Fruit fly (Drosophila melanogaster) whole organism, embryonic: Measurements from ENCODE around the gene CG4025.

Source experiments
- Ada2b ChIP-seq: fragments of 200-800 bp; sonication (Bioruptor generic); IDR thresholded peaks from 2 replicates; pipeline ENCODE4 v1.3.6; 2022; ENCODE audit warnings: missing biosample characterization, missing genetic modification characterization
- Atf6 ChIP-seq: fragments of 200-800 bp; sonication (Bioruptor generic); IDR thresholded peaks from 2 replicates; pipeline ENCODE4 v1.3.6; 2022; ENCODE audit warnings: missing biosample characterization, missing genetic modification characterization
- Bdp1 ChIP-seq: fragments of 200-800 bp; sonication (Bioruptor generic); optimal IDR thresholded peaks from 3 replicates; lab custom pipeline; 2016; ENCODE audit warnings: missing biosample characterization, missing genetic modification characterization
- Bgb ChIP-seq: fragments of 200-800 bp; sonication (Bioruptor generic); IDR thresholded peaks from 2 replicates; pipeline ENCODE4 v1.3.6; 2022; ENCODE audit warnings: missing biosample characterization, missing genetic modification characterization; ENCODE audit not compliant: partially characterized antibody
- CG1024 ChIP-seq: fragments of 200-800 bp; sonication (Bioruptor generic); IDR thresholded peaks from 2 replicates; pipeline ENCODE4 v1.3.6; 2022; ENCODE audit warnings: missing biosample characterization, missing genetic modification characterization
- CG11085 ChIP-seq: fragments of 200-800 bp; sonication (Bioruptor generic); IDR thresholded peaks from 2 replicates; pipeline ENCODE4 v1.3.6; 2022; ENCODE audit warnings: missing biosample characterization, missing genetic modification characterization
- CG11723 ChIP-seq: fragments of 200-800 bp; sonication (Bioruptor generic); optimal IDR thresholded peaks from 2 replicates; lab custom pipeline; 2017; ENCODE audit warnings: missing biosample characterization, mild to moderate bottlenecking, missing genetic modification characterization
- CG1233 ChIP-seq: fragments of 200-800 bp; sonication (Bioruptor generic); optimal IDR thresholded peaks from 4 replicates; lab custom pipeline; 2018; ENCODE audit warnings: missing biosample characterization, mild to moderate bottlenecking, missing genetic modification characterization
- CG13624 ChIP-seq: fragments of 200-800 bp; sonication (Bioruptor generic); optimal IDR thresholded peaks from 2 replicates; lab custom pipeline; 2016; ENCODE audit warnings: missing biosample characterization, missing genetic modification characterization
- CG14710 ChIP-seq: fragments of 200-800 bp; sonication (Bioruptor generic); optimal IDR thresholded peaks from 3 replicates; lab custom pipeline; 2019; ENCODE audit warnings: missing biosample characterization, mild to moderate bottlenecking, missing genetic modification characterization, moderate library complexity
- CG2129 ChIP-seq: fragments of 200-800 bp; sonication (Bioruptor generic); IDR thresholded peaks from 2 replicates; pipeline ENCODE4 v1.3.6; 2022; ENCODE audit warnings: missing biosample characterization, missing genetic modification characterization; ENCODE audit not compliant: partially characterized antibody
- CG2889 ChIP-seq: fragments of 200-800 bp; sonication (Bioruptor generic); IDR thresholded peaks from 3 replicates; pipeline ENCODE4 v1.3.6; 2022; ENCODE audit warnings: missing biosample characterization, missing genetic modification characterization
- CG3163 ChIP-seq: fragments of 200-800 bp; sonication (Bioruptor generic); optimal IDR thresholded peaks from 3 replicates; lab custom pipeline; 2016; ENCODE audit warnings: missing biosample characterization, missing genetic modification characterization
- CG34422 ChIP-seq: fragments of 200-800 bp; sonication (Bioruptor generic); IDR thresholded peaks from 3 replicates; pipeline ENCODE4 v1.3.6; 2022; ENCODE audit warnings: missing biosample characterization, missing genetic modification characterization
- CG3995 ChIP-seq: fragments of 200-800 bp; sonication (Bioruptor generic); optimal IDR thresholded peaks from 3 replicates; lab custom pipeline; 2016; ENCODE audit warnings: missing biosample characterization, missing genetic modification characterization
- CG4328 ChIP-seq: fragments of 200-800 bp; sonication (Bioruptor generic); optimal IDR thresholded peaks from 3 replicates; lab custom pipeline; 2017; ENCODE audit warnings: missing biosample characterization, missing genetic modification reagents, missing genetic modification characterization
- CG7556 ChIP-seq: fragments of 200-800 bp; sonication (Bioruptor generic); optimal IDR thresholded peaks from 2 replicates; lab custom pipeline; 2017; ENCODE audit warnings: missing biosample characterization, mild to moderate bottlenecking, missing genetic modification characterization
- CG8290 ChIP-seq, 3 experiments: fragments of 200-800 bp; sonication (Bioruptor generic); optimal IDR thresholded peaks; 2 replicates each; lab custom pipeline; 2016 to 2019; ENCODE audit warnings: missing biosample characterization in 3 of 3, missing genetic modification characterization in 3 of 3, mild to moderate bottlenecking in 2 of 3, moderate library complexity in 1 of 3
- CG9797 ChIP-seq: fragments of 200-800 bp; sonication (Bioruptor generic); optimal IDR thresholded peaks from 3 replicates; lab custom pipeline; 2018; ENCODE audit warnings: missing biosample characterization, mild to moderate bottlenecking, missing genetic modification characterization
- CkIIα-i1 ChIP-seq: fragments of 200-800 bp; sonication (Bioruptor generic); IDR thresholded peaks from 2 replicates; pipeline ENCODE4 v1.3.6; 2022; ENCODE audit warnings: missing biosample characterization, missing genetic modification characterization
- Fer2 ChIP-seq: fragments of 200-800 bp; sonication (Bioruptor generic); optimal IDR thresholded peaks from 2 replicates; lab custom pipeline; 2018; ENCODE audit warnings: missing biosample characterization, mild to moderate bottlenecking, missing genetic modification characterization, moderate library complexity
- H2.0 ChIP-seq: fragments of 200-800 bp; sonication (Bioruptor generic); IDR thresholded peaks from 2 replicates; pipeline ENCODE4 v1.3.6; 2022; ENCODE audit warnings: missing biosample characterization, missing genetic modification characterization
- Hand ChIP-seq: fragments of 200-800 bp; sonication (Bioruptor generic); optimal IDR thresholded peaks from 2 replicates; lab custom pipeline; 2017; ENCODE audit warnings: mild to moderate bottlenecking, missing biosample characterization, missing genetic modification reagents, missing genetic modification characterization
- MBD-R2 ChIP-seq: fragments of 200-800 bp; sonication (Bioruptor generic); IDR thresholded peaks from 2 replicates; pipeline ENCODE4 v1.3.6; 2022; ENCODE audit warnings: missing biosample characterization, missing genetic modification characterization
- NC2α ChIP-seq: fragments of 200-800 bp; sonication (Bioruptor generic); optimal IDR thresholded peaks from 2 replicates; lab custom pipeline; 2016; ENCODE audit warnings: missing biosample characterization, missing genetic modification characterization
- Nf-YB ChIP-seq: fragments of 200-800 bp; sonication (Bioruptor generic); optimal IDR thresholded peaks from 3 replicates; lab custom pipeline; 2019; ENCODE audit warnings: missing biosample characterization, mild to moderate bottlenecking, missing genetic modification characterization, moderate library complexity
- Nf-YC ChIP-seq: fragments of 200-800 bp; optimal IDR thresholded peaks from 3 replicates; lab custom pipeline; 2019; ENCODE audit warnings: missing biosample characterization, mild to moderate bottlenecking, missing genetic modification characterization, moderate library complexity
- Ptx1 ChIP-seq: fragments of 200-800 bp; sonication (Bioruptor generic); IDR thresholded peaks from 2 replicates; pipeline ENCODE4 v1.3.6; 2022; ENCODE audit warnings: missing biosample characterization, missing genetic modification characterization
- Sry-β ChIP-seq: fragments of 200-800 bp; sonication (Bioruptor generic); optimal IDR thresholded peaks from 2 replicates; lab custom pipeline; 2018; ENCODE audit warnings: missing biosample characterization, mild to moderate bottlenecking, missing genetic modification characterization, moderate library complexity
- TFAM ChIP-seq: fragments of 200-800 bp; sonication (Bioruptor generic); optimal IDR thresholded peaks from 2 replicates; lab custom pipeline; 2017; ENCODE audit warnings: missing biosample characterization, missing genetic modification characterization, inconsistent platforms
- chm ChIP-seq: fragments of 200-800 bp; sonication (Bioruptor generic); IDR thresholded peaks from 2 replicates; pipeline ENCODE4 v1.3.6; 2022; ENCODE audit warnings: missing biosample characterization, missing genetic modification characterization
- crol ChIP-seq: fragments of 200-800 bp; sonication (Bioruptor generic); IDR thresholded peaks from 2 replicates; pipeline ENCODE4 v1.3.6; 2022; ENCODE audit warnings: missing biosample characterization, missing genetic modification characterization
- fd102C ChIP-seq: fragments of 200-800 bp; sonication (Bioruptor generic); optimal IDR thresholded peaks from 2 replicates; lab custom pipeline; 2018; ENCODE audit warnings: missing biosample characterization, mild to moderate bottlenecking, missing genetic modification characterization, moderate library complexity
- gcm2 ChIP-seq: fragments of 200-800 bp; sonication (Bioruptor generic); optimal IDR thresholded peaks from 2 replicates; lab custom pipeline; 2016; ENCODE audit warnings: missing biosample characterization, missing genetic modification characterization
- ham ChIP-seq: fragments of 200-800 bp; sonication (Bioruptor generic); IDR thresholded peaks from 2 replicates; pipeline ENCODE4 v1.3.6; 2022; ENCODE audit warnings: missing biosample characterization, missing genetic modification characterization
- hkb ChIP-seq, 2 experiments: fragments of 200-800 bp in 1 of 2; fragments of >200 bp in 1 of 2; sonication (Bioruptor generic) in 1 of 2; IDR thresholded peaks in 1 of 2; optimal IDR thresholded peaks in 1 of 2; 2 replicates each; pipeline versions ENCODE4 v1.3.6 to Lab custom; 2017 to 2022; ENCODE audit warnings: missing biosample characterization in 1 of 2, missing genetic modification characterization in 1 of 2
- kay ChIP-seq: fragments of 200-800 bp; sonication (Bioruptor generic); optimal IDR thresholded peaks from 2 replicates; lab custom pipeline; 2016; ENCODE audit warnings: missing biosample characterization, missing genetic modification characterization
- ken ChIP-seq: fragments of 200-800 bp; sonication (Bioruptor generic); IDR thresholded peaks from 3 replicates; pipeline ENCODE4 v1.3.6; 2022; ENCODE audit warnings: missing biosample characterization, missing genetic modification characterization
- lilli ChIP-seq: fragments of 200-800 bp; sonication (Bioruptor generic); optimal IDR thresholded peaks from 3 replicates; lab custom pipeline; 2016; ENCODE audit warnings: missing biosample characterization, missing genetic modification characterization
- luna ChIP-seq: fragments of 200-800 bp; sonication (Bioruptor generic); optimal IDR thresholded peaks from 2 replicates; lab custom pipeline; 2016; ENCODE audit warnings: missing biosample characterization, missing genetic modification characterization
- oc ChIP-seq: fragments of 200-800 bp; sonication (Bioruptor generic); optimal IDR thresholded peaks from 2 replicates; lab custom pipeline; 2018; ENCODE audit warnings: missing biosample characterization, mild to moderate bottlenecking, missing genetic modification characterization, moderate library complexity
- pan ChIP-seq, 4 experiments: fragments of >200 bp in 3 of 4; fragments of 200-800 bp in 1 of 4; sonication (Bioruptor generic) in 1 of 4; optimal IDR thresholded peaks in 3 of 4; IDR thresholded peaks in 1 of 4; 2 replicates each; pipeline versions ENCODE4 v1.3.6 to Lab custom; 2017 to 2022; ENCODE audit warnings: missing biosample characterization in 2 of 4, missing genetic modification characterization in 2 of 4, mixed read lengths in 1 of 4
- pho ChIP-seq: fragments of 200-800 bp; sonication (Bioruptor generic); optimal IDR thresholded peaks from 2 replicates; lab custom pipeline; 2016; ENCODE audit warnings: missing biosample characterization, missing genetic modification characterization
- psq ChIP-seq: fragments of 200-800 bp; sonication (Bioruptor generic); optimal IDR thresholded peaks from 2 replicates; lab custom pipeline; 2017; ENCODE audit warnings: missing biosample characterization, missing genetic modification characterization
- slbo ChIP-seq: fragments of 200-800 bp; sonication (Bioruptor generic); IDR thresholded peaks from 2 replicates; pipeline ENCODE4 v1.3.6; 2022; ENCODE audit warnings: missing biosample characterization, missing genetic modification characterization
- so ChIP-seq: fragments of 200-800 bp; sonication (Bioruptor generic); IDR thresholded peaks from 3 replicates; pipeline ENCODE4 v1.3.6; 2022; ENCODE audit warnings: missing biosample characterization, missing genetic modification characterization
- sug ChIP-seq: fragments of 200-800 bp; optimal IDR thresholded peaks from 2 replicates; lab custom pipeline; 2019; ENCODE audit warnings: missing biosample characterization, mild to moderate bottlenecking, missing genetic modification characterization, moderate library complexity
- z ChIP-seq: fragments of 200-800 bp; sonication (Bioruptor generic); IDR thresholded peaks from 3 replicates; pipeline ENCODE4 v1.3.6; 2022; ENCODE audit warnings: missing biosample characterization, missing genetic modification characterization

The CG4025 gene

dm6 chrX:2076412-2077357 lies at the start of gene CG4025 (continued):
- TF ChIP-seq NC2α (GFP tag; lab: Kevin White, UChicago) = no peak
- TF ChIP-seq ham (GFP tag; lab: Robert Waterston, UW) = no peak
- TF ChIP-seq hkb (optimal IDR thresholded peaks at IDR 0.05; lab: Kevin White, UChicago) = no peak
- TF ChIP-seq hkb (GFP tag; IDR thresholded peaks at IDR 0.05; lab: Robert Waterston, UW) = no peak
- TF ChIP-seq oc (tag; lab: Kevin White, UChicago) = no peak
- TF ChIP-seq gcm2 (GFP tag; lab: Kevin White, UChicago) = no peak
- no peak for TF ChIP-seq ken (GFP tag; lab: Robert Waterston, UW)
- 0 out of 2 replicates have a peak, but pooled peaks have one; percentile 24 for TF ChIP-seq MBD-R2
- no peak for TF ChIP-seq H2.0 (GFP tag; lab: Robert Waterston, UW)
- TF ChIP-seq CG14710 (tag; lab: Kevin White, UChicago) = no peak
- no peak for TF ChIP-seq CG7556
- TF ChIP-seq Bdp1 (GFP tag; lab: Kevin White, UChicago) = no peak
- TF ChIP-seq Nf-YB = peak; percentile 72
- no peak for TF ChIP-seq fd102C (GFP tag; lab: Kevin White, UChicago)
- no peak for TF ChIP-seq so
- no peak for TF ChIP-seq CG2129 (GFP tag; lab: Robert Waterston, UW)
- no peak for TF ChIP-seq Hand (GFP tag; lab: Kevin White, UChicago)
- TF ChIP-seq CG2889 = no peak
- TF ChIP-seq Atf6 (GFP tag; lab: Robert Waterston, UW) = no peak
- TF ChIP-seq chm (GFP tag; lab: Robert Waterston, UW) = no peak
- no peak for TF ChIP-seq CG1233 (GFP tag; lab: Kevin White, UChicago)
- no peak for TF ChIP-seq CG3163
- TF ChIP-seq CG13624 = no peak
- no peak for TF ChIP-seq CG1024 (GFP tag; lab: Robert Waterston, UW)
- peak; percentile 11 for TF ChIP-seq sug (tag; lab: Kevin White, UChicago)
- no peak for TF ChIP-seq CG11085 (GFP tag; lab: Robert Waterston, UW)
- no peak for TF ChIP-seq slbo (GFP tag; lab: Robert Waterston, UW)
- no peak for TF ChIP-seq Bgb (GFP tag; lab: Robert Waterston, UW)
- TF ChIP-seq Fer2 = no peak
- no peak for TF ChIP-seq pan (optimal IDR thresholded peaks at IDR 0.05; lab: Kevin White, UChicago)
- TF ChIP-seq pan (GFP tag; optimal IDR thresholded peaks at IDR 0.05 in 1 of 2, IDR thresholded peaks at IDR 0.05 in 1 of 2) = no peak
- TF ChIP-seq luna (GFP tag; lab: Kevin White, UChicago) = no peak
- TF ChIP-seq pho (GFP tag; lab: Kevin White, UChicago) = no peak
- peak; percentile 90 for TF ChIP-seq Sry-β (GFP tag; lab: Kevin White, UChicago)
- no peak for TF ChIP-seq z (GFP tag; lab: Robert Waterston, UW)
- TF ChIP-seq CG11723 = no peak
- no peak for TF ChIP-seq CG34422
- peak; percentile 45 for TF ChIP-seq CG9797
- TF ChIP-seq Ptx1 = no peak
- TF ChIP-seq kay (GFP tag; lab: Kevin White, UChicago) = peak; percentile 49
- TF ChIP-seq TFAM = no peak
- TF ChIP-seq CG4328 (GFP tag; lab: Kevin White, UChicago) = no peak
- TF ChIP-seq Ada2b (GFP tag; lab: Robert Waterston, UW) = no peak
- TF ChIP-seq CG3995 (GFP tag; lab: Kevin White, UChicago) = no peak
- TF ChIP-seq lilli (GFP tag; lab: Kevin White, UChicago) = no peak
- 0 out of 2 replicates have a peak, but pooled peaks have one; percentile 19 for TF ChIP-seq crol (GFP tag; lab: Robert Waterston, UW)
- peak; percentile 87 for TF ChIP-seq Nf-YC (tag; lab: Kevin White, UChicago)
- TF ChIP-seq CkIIα-i1 (GFP tag; lab: Robert Waterston, UW) = no peak
- no peak for TF ChIP-seq psq
- no peak for TF ChIP-seq CG8290 (GFP tag; optimal IDR thresholded peaks at IDR 0.05; lab: Kevin White, UChicago)
- TF ChIP-seq CG8290 (tag; optimal IDR thresholded peaks at IDR 0.05; lab: Kevin White, UChicago) = no peak
